Worm (Caenorhabditis elegans): ENCODE data around the gene F31B12.4.

Gene F31B12.4

ce11 chrX:10853271-10853670 is 48.7 kb downstream of the F31B12.4 start:
- peak; percentile 19 for TF ChIP-seq C34F6.9 (tag; optimal IDR thresholded peaks at IDR 0.05)
- TF ChIP-seq F13H6.1 (tag; optimal IDR thresholded peaks at IDR 0.05), result peak; percentile 63
- no peak for TF ChIP-seq ama-1 (optimal IDR thresholded peaks at IDR 0.05)
- peak; percentile 38 for TF ChIP-seq sma-9 (GFP tag; optimal IDR thresholded peaks at IDR 0.05)
- no peak for TF ChIP-seq sma-9 (tag; optimal IDR thresholded peaks at IDR 0.05)
- peak; percentile 8 for TF ChIP-seq mab-5 (tag; optimal IDR thresholded peaks at IDR 0.05)
- TF ChIP-seq nhr-129 (tag; optimal IDR thresholded peaks at IDR 0.05), result peak; percentile 67
- TF ChIP-seq peb-1 (tag; optimal IDR thresholded peaks at IDR 0.05), result no peak

Data from whole organism, L2 larva.